Worm (Caenorhabditis elegans) whole organism, L1 larva: Measurements from ENCODE around the gene B0001.5.
A peak's percentile ranks its signal among the peaks of the same experiment; 100 is the strongest.
"Not testable (repeated sequence)": the region's sequence is repeated elsewhere in the genome, so short reads cannot be mapped to it uniquely, and the experiment has no call there.

ENCODE experiments used
- C04F5.9 ChIP-seq: sonication (generic microtip); optimal IDR thresholded peaks from 2 replicates; lab custom pipeline; 2016; ENCODE audit warnings: missing genetic modification characterization, missing compliant biosample characterization
- C16A3.4 ChIP-seq: fragments of 150-350 bp; optimal IDR thresholded peaks from 2 replicates; lab custom pipeline; 2014; ENCODE audit warnings: missing biosample characterization, missing genetic modification characterization
- C34B4.2 ChIP-seq: sonication (generic microtip); optimal IDR thresholded peaks from 2 replicates; lab custom pipeline; 2017; ENCODE audit warnings: mild to moderate bottlenecking, missing genetic modification characterization, missing compliant biosample characterization
- F16B12.6 ChIP-seq: fragments of 150-350 bp; optimal IDR thresholded peaks from 2 replicates; lab custom pipeline; 2014; ENCODE audit warnings: missing biosample characterization, missing genetic modification characterization
- Y116A8C.19 ChIP-seq: sonication (generic microtip); optimal IDR thresholded peaks from 2 replicates; lab custom pipeline; 2016; ENCODE audit warnings: missing compliant biosample characterization, missing genetic modification characterization, borderline replicate concordance
- ama-1 ChIP-seq: fragments of 150-350 bp; optimal IDR thresholded peaks from 2 replicates; lab custom pipeline; 2014
- blmp-1 ChIP-seq: fragments of 150-350 bp; optimal IDR thresholded peaks from 2 replicates; lab custom pipeline; 2014; ENCODE audit warnings: missing biosample characterization, missing genetic modification characterization
- ceh-88 ChIP-seq: fragments of 200-800 bp; sonication (Bioruptor generic); IDR thresholded peaks from 2 replicates; pipeline ENCODE4 v1.3.6; 2022; ENCODE audit warnings: missing genetic modification characterization, missing compliant biosample characterization
- dpl-1 ChIP-seq, 3 experiments: fragments of 150-350 bp in 2 of 3; sonication (generic microtip) in 1 of 3; optimal IDR thresholded peaks; 2 replicates each; lab custom pipeline; 2014 to 2017; ENCODE audit warnings: missing biosample characterization in 3 of 3, missing genetic modification characterization in 3 of 3, missing genetic modification reagents in 3 of 3
- efl-1 ChIP-seq, 4 experiments: fragments of 150-350 bp; optimal IDR thresholded peaks in 3 of 4; peaks in 1 of 4; 1 replicate in 1 of 4; 2 replicates in 3 of 4; lab custom pipeline; 2014; ENCODE audit warnings: missing biosample characterization in 2 of 4, missing genetic modification characterization in 2 of 4, missing genetic modification reagents in 2 of 4
- egl-27 ChIP-seq, 2 experiments: fragments of 150-350 bp in 1 of 2; sonication (generic microtip); optimal IDR thresholded peaks; 3 replicates each; lab custom pipeline; 2017 to 2018; ENCODE audit warnings: missing biosample characterization in 2 of 2, missing genetic modification characterization in 2 of 2, missing genetic modification reagents in 2 of 2
- elt-2 ChIP-seq: sonication (generic microtip); optimal IDR thresholded peaks from 2 replicates; lab custom pipeline; 2016; ENCODE audit warnings: missing genetic modification characterization, mild to moderate bottlenecking, inconsistent platforms, missing compliant biosample characterization, missing genetic modification reagents
- elt-3 ChIP-seq, 6 experiments: fragments of 150-350 bp in 1 of 6; sonication (generic microtip); optimal IDR thresholded peaks; 2 replicates each; lab custom pipeline; 2017 to 2018; ENCODE audit warnings: missing biosample characterization in 6 of 6, missing genetic modification characterization in 6 of 6, inconsistent platforms in 1 of 6
- ets-5 ChIP-seq: fragments of 200-800 bp; sonication (Bioruptor generic); IDR thresholded peaks from 2 replicates; pipeline ENCODE4 v1.3.6; 2022; ENCODE audit warnings: missing genetic modification characterization, missing compliant biosample characterization
- fkh-10 ChIP-seq: sonication (generic microtip); optimal IDR thresholded peaks from 2 replicates; lab custom pipeline; 2017; ENCODE audit warnings: missing biosample characterization, missing genetic modification reagents, missing genetic modification characterization
- fkh-4 ChIP-seq: sonication (generic microtip); optimal IDR thresholded peaks from 2 replicates; lab custom pipeline; 2016; ENCODE audit warnings: missing compliant biosample characterization, missing genetic modification characterization, borderline replicate concordance
- grh-1 ChIP-seq: fragments of 200-800 bp; sonication (Bioruptor generic); IDR thresholded peaks from 2 replicates; pipeline ENCODE4 v1.3.6; 2022; ENCODE audit warnings: missing genetic modification reagents, missing genetic modification characterization, missing compliant biosample characterization
- isw-1 ChIP-seq: fragments of 200-800 bp; sonication (Bioruptor generic); IDR thresholded peaks from 2 replicates; pipeline ENCODE4 v1.3.6; 2022; ENCODE audit warnings: missing genetic modification characterization, missing compliant biosample characterization
- lin-14 ChIP-seq: fragments of 200-800 bp; sonication (Bioruptor generic); optimal IDR thresholded peaks from 2 replicates; lab custom pipeline; 2018; ENCODE audit warnings: mild to moderate bottlenecking, missing genetic modification characterization, moderate library complexity, missing compliant biosample characterization
- lin-15B ChIP-seq: fragments of 150-350 bp; sonication (generic microtip); optimal IDR thresholded peaks from 3 replicates; lab custom pipeline; 2014; ENCODE audit warnings: missing biosample characterization, missing genetic modification characterization
- lin-39 ChIP-seq: fragments of 150-350 bp; optimal IDR thresholded peaks from 2 replicates; lab custom pipeline; 2014; ENCODE audit warnings: missing biosample characterization, missing genetic modification reagents, missing genetic modification characterization
- lsy-2 ChIP-seq, 2 experiments: fragments of 150-350 bp; optimal IDR thresholded peaks; 2 replicates each; lab custom pipeline; 2014; ENCODE audit warnings: missing biosample characterization in 2 of 2, missing genetic modification characterization in 2 of 2
- mab-9 ChIP-seq: fragments of 200-800 bp; sonication (Bioruptor generic); IDR thresholded peaks from 2 replicates; pipeline ENCODE4 v1.3.6; 2022; ENCODE audit warnings: missing genetic modification reagents, missing genetic modification characterization, missing compliant biosample characterization
- mep-1 ChIP-seq: fragments of 150-350 bp; optimal IDR thresholded peaks from 2 replicates; lab custom pipeline; 2014; ENCODE audit warnings: missing biosample characterization, missing genetic modification characterization
- nhr-19 ChIP-seq: fragments of 200-800 bp; sonication (Bioruptor generic); conservative IDR thresholded peaks from 2 replicates; pipeline ENCODE4 v1.3.6; 2022; ENCODE audit warnings: missing genetic modification characterization, missing compliant biosample characterization
- nhr-28 ChIP-seq: fragments of 150-350 bp; optimal IDR thresholded peaks from 2 replicates; lab custom pipeline; 2014; ENCODE audit warnings: missing biosample characterization, missing genetic modification characterization
- nhr-47 ChIP-seq: sonication (generic microtip); optimal IDR thresholded peaks from 2 replicates; lab custom pipeline; 2016; ENCODE audit warnings: mild to moderate bottlenecking, missing genetic modification characterization, moderate library complexity, missing compliant biosample characterization
- nhr-71 ChIP-seq: sonication (generic microtip); optimal IDR thresholded peaks from 2 replicates; lab custom pipeline; 2016; ENCODE audit warnings: mild to moderate bottlenecking, missing genetic modification characterization, moderate library complexity, missing compliant biosample characterization
- pag-3 ChIP-seq: sonication (generic microtip); optimal IDR thresholded peaks from 2 replicates; lab custom pipeline; 2017; ENCODE audit warnings: missing genetic modification characterization, mild to moderate bottlenecking, missing compliant biosample characterization, antibody characterized with exemption, borderline replicate concordance; ENCODE audit not compliant: insufficient read depth
- pqm-1 ChIP-seq: sonication (generic microtip); optimal IDR thresholded peaks from 3 replicates; lab custom pipeline; 2017; ENCODE audit warnings: missing biosample characterization, missing genetic modification characterization
- sox-4 ChIP-seq: sonication (generic microtip); optimal IDR thresholded peaks from 2 replicates; lab custom pipeline; 2016; ENCODE audit warnings: missing genetic modification characterization, missing compliant biosample characterization
- sptf-1 ChIP-seq: fragments of 150-350 bp; optimal IDR thresholded peaks from 2 replicates; lab custom pipeline; 2014; ENCODE audit warnings: missing biosample characterization, missing genetic modification characterization
- swsn-7 ChIP-seq: sonication (generic microtip); optimal IDR thresholded peaks from 2 replicates; lab custom pipeline; 2016; ENCODE audit warnings: missing genetic modification characterization, missing compliant biosample characterization
- unc-130 ChIP-seq: fragments of 150-350 bp; optimal IDR thresholded peaks from 2 replicates; lab custom pipeline; 2017; ENCODE audit warnings: missing biosample characterization, missing genetic modification characterization, inconsistent platforms
- unc-62 ChIP-seq: fragments of 150-350 bp; optimal IDR thresholded peaks from 2 replicates; lab custom pipeline; 2014; ENCODE audit warnings: missing biosample characterization, missing genetic modification reagents, missing genetic modification characterization
- ztf-11 ChIP-seq, 2 experiments: sonication (generic microtip); optimal IDR thresholded peaks; 2 replicates each; lab custom pipeline; 2016 to 2017; ENCODE audit warnings: missing genetic modification characterization in 2 of 2, missing biosample characterization in 1 of 2, missing compliant biosample characterization in 1 of 2
- ztf-4 ChIP-seq: fragments of 150-350 bp; optimal IDR thresholded peaks from 2 replicates; lab custom pipeline; 2014; ENCODE audit warnings: missing biosample characterization, missing genetic modification characterization

Gene B0001.5

ce11 chrIV:12143231-12143630, at the start of gene B0001.5:
TSS of gene B0001.5 (minus strand) at chrIV:12143331.
- no peak for TF ChIP-seq unc-130 (tag; lab: Kevin White, UChicago)
- TF ChIP-seq Y116A8C.19 = no peak
- no peak for TF ChIP-seq lin-15B
- TF ChIP-seq C04F5.9 (tag; lab: Kevin White, UChicago) = no peak
- no peak for TF ChIP-seq unc-62 (GFP tag; lab: Kevin White, UChicago)
- TF ChIP-seq C34B4.2 = no peak
- TF ChIP-seq dpl-1 (GFP tag; optimal IDR thresholded peaks at IDR 0.05; lab: Kevin White, UChicago) = no peak
- no peak for TF ChIP-seq pag-3
- no peak for TF ChIP-seq nhr-19
- no peak for TF ChIP-seq nhr-47 (tag; lab: Kevin White, UChicago)
- no peak for TF ChIP-seq swsn-7 (tag; lab: Kevin White, UChicago)
- TF ChIP-seq, all 84 proteins: peak for 0

- TF ChIP-seq lin-14 (GFP tag; lab: Kevin White, UChicago) (peak; percentile 10), grh-1 (no peak), F16B12.6 (tag; lab: Kevin White, UChicago) (no peak)
Measured at ce11 chrIV:12192104-12192763, 49.1 kb upstream of the B0001.5 start.

- not testable (repeated sequence) for TF ChIP-seq ceh-88 (GFP tag; lab: Robert Waterston, UW); pqm-1; sptf-1
Measured at ce11 chrIV:12178235-12178634, 35.1 kb upstream of the B0001.5 start, which contains the start of gene nlr-1. TSS of gene nlr-1 (minus strand) at chrIV:12178335.

ce11 chrIV:12167944-12168343, 24.8 kb upstream of the B0001.5 start, which contains the start of gene F20B10.3:
TSS of gene F20B10.3 (plus strand) at chrIV:12168244.
- no peak for TF ChIP-seq efl-1 (optimal IDR thresholded peaks at IDR 0.05; lab: Kevin White, UChicago)
- peak in 1 of 2 experiments; percentile 43 for TF ChIP-seq efl-1 (GFP tag; optimal IDR thresholded peaks at IDR 0.05 in 1 of 2; lab: Kevin White, UChicago)
- TF ChIP-seq ama-1 (lab: Kevin White, UChicago) = no peak
- no peak for TF ChIP-seq grh-1

ce11 chrIV:12165432-12166078, 22.4 kb upstream of the B0001.5 start:
- no peak for TF ChIP-seq unc-130 (tag; lab: Kevin White, UChicago)
- TF ChIP-seq efl-1 (optimal IDR thresholded peaks at IDR 0.05; lab: Kevin White, UChicago) = no peak
- peak in 1 of 2 experiments; percentile 70 for TF ChIP-seq efl-1 (GFP tag; optimal IDR thresholded peaks at IDR 0.05 in 1 of 2; lab: Kevin White, UChicago)
- no peak for TF ChIP-seq F16B12.6 (tag; lab: Kevin White, UChicago)
- no peak for TF ChIP-seq ceh-88 (GFP tag; lab: Robert Waterston, UW)
- TF ChIP-seq elt-2 (tag; lab: Kevin White, UChicago) = peak; percentile 47

- TF ChIP-seq egl-27 (tag; optimal IDR thresholded peaks at IDR 0.05; lab: Kevin White, UChicago) (no peak), ztf-4 (tag; lab: Kevin White, UChicago) (no peak), nhr-47 (tag; lab: Kevin White, UChicago) (no peak), lin-39 (tag; lab: Kevin White, UChicago) (no peak), fkh-4 (tag; lab: Kevin White, UChicago) (no peak), lsy-2 (tag; optimal IDR thresholded peaks at IDR 0.05; lab: Kevin White, UChicago) (no peak), blmp-1 (no peak)
Measured at ce11 chrIV:12162732-12163131, 19.6 kb upstream of the B0001.5 start.

ce11 chrIV:12160421-12160820, 17.3 kb upstream of the B0001.5 start:
- no peak for TF ChIP-seq nhr-71 (tag; lab: Kevin White, UChicago)
- no peak for TF ChIP-seq sox-4 (tag; lab: Kevin White, UChicago)
- no peak for TF ChIP-seq elt-3 (tag; optimal IDR thresholded peaks at IDR 0.05; lab: Kevin White, UChicago)
- no peak for TF ChIP-seq ztf-11 (tag; optimal IDR thresholded peaks at IDR 0.05; lab: Kevin White, UChicago)
- TF ChIP-seq nhr-19 = no peak
- no peak for TF ChIP-seq nhr-28 (tag; lab: Kevin White, UChicago)
- no peak for TF ChIP-seq fkh-10 (GFP tag; lab: Kevin White, UChicago)
- TF ChIP-seq C04F5.9 (tag; lab: Kevin White, UChicago) = no peak
- no peak for TF ChIP-seq ztf-4 (tag; lab: Kevin White, UChicago)
- no peak for TF ChIP-seq C16A3.4 (tag; lab: Kevin White, UChicago)
- no peak for TF ChIP-seq isw-1 (GFP tag; lab: Robert Waterston, UW)
- TF ChIP-seq mab-9 (GFP tag; lab: Robert Waterston, UW) = no peak
- no peak for TF ChIP-seq ets-5 (GFP tag; lab: Robert Waterston, UW)
- TF ChIP-seq pag-3 = no peak
- TF ChIP-seq nhr-47 (tag; lab: Kevin White, UChicago) = no peak
- TF ChIP-seq mep-1 (tag; lab: Kevin White, UChicago) = no peak
